Worm (Caenorhabditis elegans): ENCODE results near the gene str-238.

str-238 gene

DNA sequence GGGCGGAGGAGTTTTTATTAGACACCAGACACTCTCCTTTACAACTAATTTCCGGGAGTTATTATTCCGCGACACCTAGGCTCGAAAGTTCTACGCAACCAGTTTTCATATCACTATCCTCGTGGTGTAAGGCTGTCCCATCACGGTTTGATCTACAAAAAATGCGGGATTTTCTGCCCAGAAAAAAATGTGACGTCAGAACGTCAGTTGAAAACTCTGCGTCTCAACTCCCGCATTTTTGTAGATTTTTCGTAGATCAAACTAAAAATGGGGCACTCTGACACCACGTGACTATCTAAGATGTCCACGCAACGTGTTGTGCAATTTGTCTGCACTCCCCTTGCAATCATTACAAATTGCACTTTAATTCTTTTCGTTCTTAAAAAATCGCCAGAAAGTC is at the start of gene str-238:
str-238 (plus strand) TSS at position 301 of the 400 bp plus-strand sequence.
- no peak for TF ChIP-seq ztf-29 (GFP tag; IDR thresholded peaks at IDR 0.05)
- no peak for TF ChIP-seq ztf-23 (GFP tag; IDR thresholded peaks at IDR 0.05)
- no peak for TF ChIP-seq med-1 (GFP tag; optimal IDR thresholded peaks at IDR 0.05; ENCODE audit: insufficient read depth)
- no peak for TF ChIP-seq T22C8.4 (GFP tag; IDR thresholded peaks at IDR 0.05)
- no peak for TF ChIP-seq flt-1 (GFP tag; IDR thresholded peaks at IDR 0.05)
- no peak for TF ChIP-seq tab-1 (GFP tag; IDR thresholded peaks at IDR 0.05)
- TF ChIP-seq klf-2 (GFP tag; conservative IDR thresholded peaks at IDR 0.05), result no peak
- TF ChIP-seq ref-1 (GFP tag; conservative IDR thresholded peaks at IDR 0.05), result no peak
- no peak for TF ChIP-seq cog-1 (tag; optimal IDR thresholded peaks at IDR 0.05)

ce11 chrV:719731-720130 is 45.1 kb upstream of the str-238 start, which contains the start of gene srbc-40:
Gene srbc-40, minus strand, starts transcription at chrV:719831.
- TF ChIP-seq ztf-29 (GFP tag; IDR thresholded peaks at IDR 0.05), result no peak
- no peak for TF ChIP-seq ztf-23 (GFP tag; IDR thresholded peaks at IDR 0.05)
- no peak for TF ChIP-seq T22C8.4 (GFP tag; IDR thresholded peaks at IDR 0.05)
- no peak for TF ChIP-seq klf-2 (GFP tag; conservative IDR thresholded peaks at IDR 0.05)
- TF ChIP-seq ref-1 (GFP tag; conservative IDR thresholded peaks at IDR 0.05), result no peak
- no peak for TF ChIP-seq med-1 (GFP tag; optimal IDR thresholded peaks at IDR 0.05; ENCODE audit: insufficient read depth)
- no peak for TF ChIP-seq flt-1 (GFP tag; IDR thresholded peaks at IDR 0.05)
- TF ChIP-seq tab-1 (GFP tag; IDR thresholded peaks at IDR 0.05), result no peak
- no peak for TF ChIP-seq cog-1 (tag; optimal IDR thresholded peaks at IDR 0.05)

DNA sequence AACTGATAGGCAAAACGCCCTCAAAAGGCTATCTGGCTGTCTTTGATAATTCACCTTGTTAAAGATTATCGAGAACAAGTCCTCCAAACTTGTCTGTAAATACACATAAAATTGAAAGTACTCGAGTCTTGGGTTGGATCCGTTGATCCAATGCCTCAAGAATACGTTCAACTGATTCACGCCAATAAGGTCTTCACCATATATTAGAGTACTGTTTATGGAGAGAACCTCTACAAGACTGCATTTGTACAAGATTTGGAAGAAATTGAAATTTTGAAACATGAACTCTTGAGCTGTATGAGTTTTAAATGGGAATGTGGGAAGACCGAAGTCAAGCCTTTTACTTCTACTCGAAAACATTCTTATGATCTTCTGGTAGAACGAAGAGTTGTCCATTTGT is 41.9 kb upstream of the str-238 start:
- TF ChIP-seq cog-1 (tag; optimal IDR thresholded peaks at IDR 0.05) (no peak), ztf-29 (GFP tag; IDR thresholded peaks at IDR 0.05) (no peak), ztf-23 (GFP tag; IDR thresholded peaks at IDR 0.05) (no peak), tab-1 (GFP tag; IDR thresholded peaks at IDR 0.05) (no peak), klf-2 (GFP tag; conservative IDR thresholded peaks at IDR 0.05) (no peak), T22C8.4 (GFP tag; IDR thresholded peaks at IDR 0.05) (no peak)

DNA sequence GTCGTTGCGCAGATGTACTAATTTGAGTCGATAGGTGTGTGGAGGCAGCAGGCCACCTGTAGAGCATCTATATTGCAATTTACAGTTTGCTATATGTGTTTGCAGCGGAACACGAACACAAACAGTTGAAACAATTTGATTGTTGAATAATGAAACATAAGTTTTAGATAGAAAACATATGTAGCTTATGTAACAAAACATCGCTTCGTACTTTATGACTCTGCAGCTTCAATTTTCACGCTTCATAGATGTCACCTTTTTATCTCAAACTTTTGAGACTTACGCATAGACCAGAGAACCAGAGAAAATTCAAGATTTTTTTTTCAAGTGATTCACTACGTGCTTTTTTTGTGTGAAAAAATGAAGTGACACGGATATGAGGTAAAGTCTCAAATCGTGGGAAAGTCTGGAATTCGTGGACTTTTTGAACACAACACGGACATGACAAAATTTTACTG is 40.9 kb upstream of the str-238 start, which contains the start of gene fbxb-72:
fbxb-72 (minus strand) TSS at position 58 of the 458 bp plus-strand sequence.
- TF ChIP-seq T22C8.4 (GFP tag; IDR thresholded peaks at IDR 0.05) (no peak), flt-1 (GFP tag; IDR thresholded peaks at IDR 0.05) (peak; percentile 51; the same call in 1 of the 2 replicates), tab-1 (GFP tag; IDR thresholded peaks at IDR 0.05) (no peak)

DNA sequence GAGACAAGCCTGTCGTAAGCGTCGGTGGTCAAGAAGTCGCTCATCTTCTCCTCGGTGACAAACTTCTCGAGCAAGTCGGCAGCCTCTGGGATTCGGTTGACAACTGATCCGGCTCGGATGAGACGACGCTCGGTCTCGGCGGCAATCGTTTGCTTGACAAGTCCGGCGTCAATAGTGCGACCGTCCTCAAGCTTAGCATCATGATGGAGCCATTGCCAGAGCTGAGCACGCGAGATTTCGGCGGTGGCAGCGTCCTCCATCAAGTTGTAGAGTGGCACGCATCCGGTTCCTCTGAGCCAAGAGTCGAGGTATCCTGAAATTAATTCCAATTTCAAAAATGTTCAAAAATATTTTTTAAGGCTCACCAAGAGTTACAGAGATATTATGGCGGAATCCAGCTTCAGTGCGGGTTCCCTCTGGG is 40.4 kb upstream of the str-238 start:
- no peak for TF ChIP-seq T22C8.4 (GFP tag; IDR thresholded peaks at IDR 0.05)
- TF ChIP-seq tab-1 (GFP tag; IDR thresholded peaks at IDR 0.05), result no peak
- no peak for TF ChIP-seq med-1 (GFP tag; optimal IDR thresholded peaks at IDR 0.05; ENCODE audit: insufficient read depth)
- TF ChIP-seq ztf-23 (GFP tag; IDR thresholded peaks at IDR 0.05), result no peak
- no peak for TF ChIP-seq klf-2 (GFP tag; conservative IDR thresholded peaks at IDR 0.05)
- no peak for TF ChIP-seq ref-1 (GFP tag; conservative IDR thresholded peaks at IDR 0.05)
- no peak for TF ChIP-seq cog-1 (tag; optimal IDR thresholded peaks at IDR 0.05)
- TF ChIP-seq ztf-29 (GFP tag; IDR thresholded peaks at IDR 0.05), result no peak
- no peak for TF ChIP-seq flt-1 (GFP tag; IDR thresholded peaks at IDR 0.05)

DNA sequence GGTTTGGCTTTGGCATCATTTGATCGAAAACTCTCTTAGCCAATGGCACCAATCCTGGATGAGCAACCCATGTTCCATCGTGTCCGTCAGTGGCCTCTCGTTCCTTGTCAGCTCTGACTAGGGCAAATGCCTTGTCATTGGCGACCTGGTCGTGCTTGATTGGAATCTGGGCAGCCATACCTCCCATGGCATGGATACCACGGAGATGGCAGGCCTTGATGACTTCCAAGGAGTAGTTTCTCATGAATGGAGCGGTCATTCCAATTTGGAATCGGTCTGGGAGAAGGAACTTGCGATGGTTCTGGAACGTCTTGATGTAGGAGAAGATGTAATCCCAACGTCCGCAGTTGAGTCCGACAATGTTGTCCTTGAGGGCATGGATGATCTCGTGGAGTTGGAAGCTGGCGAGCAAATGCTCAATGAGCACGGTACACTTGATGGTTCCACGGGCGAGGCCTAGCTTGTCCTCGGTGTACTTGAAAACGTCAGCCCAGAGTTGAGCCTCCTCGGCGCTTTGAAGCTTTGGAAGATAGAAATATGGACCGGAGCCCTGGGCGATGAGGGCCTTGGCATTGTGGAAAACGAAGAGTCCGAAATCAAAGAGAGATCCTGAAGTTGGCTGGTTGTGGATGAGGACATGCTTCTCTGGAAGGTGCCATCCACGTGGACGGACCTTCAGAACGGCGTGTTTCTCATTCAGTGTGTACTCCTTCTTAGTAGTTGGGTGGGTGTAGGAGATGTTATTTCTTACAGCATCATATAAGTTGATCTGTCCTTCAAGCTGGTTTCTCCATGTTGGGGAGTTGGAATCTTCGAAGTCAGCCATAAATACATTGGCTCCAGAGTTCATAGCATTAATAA is 39.7 kb upstream of the str-238 start:
- TF ChIP-seq ztf-29 (GFP tag; IDR thresholded peaks at IDR 0.05) (no peak), T22C8.4 (GFP tag; IDR thresholded peaks at IDR 0.05) (no peak), cog-1 (tag; optimal IDR thresholded peaks at IDR 0.05) (no peak), flt-1 (GFP tag; IDR thresholded peaks at IDR 0.05) (0 out of 2 replicates have a peak, but pooled peaks have one; percentile 45), klf-2 (GFP tag; conservative IDR thresholded peaks at IDR 0.05) (no peak), ztf-23 (GFP tag; IDR thresholded peaks at IDR 0.05) (no peak), tab-1 (GFP tag; IDR thresholded peaks at IDR 0.05) (no peak)

DNA sequence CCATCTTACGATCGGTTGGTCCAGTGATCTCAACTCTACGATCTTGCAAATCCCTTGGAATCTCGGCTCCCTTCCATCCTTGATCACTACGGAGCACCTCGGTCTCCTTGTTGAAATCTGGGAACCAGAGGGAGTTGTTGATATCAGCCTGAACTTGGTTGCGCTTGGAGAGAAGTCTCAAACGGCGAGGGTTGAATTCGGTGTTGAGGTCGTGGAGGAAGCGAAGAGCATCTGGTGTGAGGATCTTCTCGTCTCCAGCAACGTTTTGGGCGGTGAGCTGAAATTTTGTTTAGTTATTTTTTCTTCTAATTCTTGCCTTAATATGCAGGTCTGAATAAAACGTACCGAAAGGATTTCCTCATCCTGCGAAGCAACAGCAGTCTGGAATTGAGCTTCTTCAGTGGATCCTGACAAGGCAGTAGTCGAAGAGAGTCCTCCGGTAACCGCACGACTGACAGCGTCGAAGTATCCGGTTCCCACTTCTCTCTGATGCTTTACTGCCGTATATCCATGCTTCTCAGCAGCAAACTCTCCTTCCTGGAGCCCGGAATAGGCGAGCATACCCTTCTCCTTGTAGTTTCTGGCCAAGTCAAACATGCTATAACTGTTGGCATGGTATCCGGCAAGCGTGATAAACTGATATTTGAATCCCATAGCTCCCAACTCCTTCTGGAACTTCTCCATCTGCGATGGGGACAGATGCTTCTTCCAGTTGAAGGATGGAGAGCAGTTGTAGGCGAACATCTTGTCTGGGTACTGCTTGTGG is 38.8 kb upstream of the str-238 start:
- TF ChIP-seq ztf-29 (GFP tag; IDR thresholded peaks at IDR 0.05) (no peak), flt-1 (GFP tag; IDR thresholded peaks at IDR 0.05) (no peak), cog-1 (tag; optimal IDR thresholded peaks at IDR 0.05) (no peak), ref-1 (GFP tag; conservative IDR thresholded peaks at IDR 0.05) (no peak), klf-2 (GFP tag; conservative IDR thresholded peaks at IDR 0.05) (no peak), T22C8.4 (GFP tag; IDR thresholded peaks at IDR 0.05) (no peak), tab-1 (GFP tag; IDR thresholded peaks at IDR 0.05) (no peak), med-1 (GFP tag; optimal IDR thresholded peaks at IDR 0.05; ENCODE audit: insufficient read depth) (no peak), ztf-23 (GFP tag; IDR thresholded peaks at IDR 0.05) (no peak)

ce11 chrV:726573-727483 is 38.0 kb upstream of the str-238 start:
- no peak for TF ChIP-seq tab-1 (GFP tag; IDR thresholded peaks at IDR 0.05)
- no peak for TF ChIP-seq T22C8.4 (GFP tag; IDR thresholded peaks at IDR 0.05)
- no peak for TF ChIP-seq ref-1 (GFP tag; conservative IDR thresholded peaks at IDR 0.05)
- TF ChIP-seq flt-1 (GFP tag; IDR thresholded peaks at IDR 0.05), result no peak
- no peak for TF ChIP-seq ztf-29 (GFP tag; IDR thresholded peaks at IDR 0.05)
- no peak for TF ChIP-seq med-1 (GFP tag; optimal IDR thresholded peaks at IDR 0.05; ENCODE audit: insufficient read depth)
- no peak for TF ChIP-seq ztf-23 (GFP tag; IDR thresholded peaks at IDR 0.05)
- no peak for TF ChIP-seq cog-1 (tag; optimal IDR thresholded peaks at IDR 0.05)
- TF ChIP-seq klf-2 (GFP tag; conservative IDR thresholded peaks at IDR 0.05), result no peak
